Worm (Caenorhabditis elegans): ENCODE measurements around the gene clec-45.

- TF ChIP-seq him-1 (tag; optimal IDR thresholded peaks at IDR 0.05) (no peak), dao-5 (tag; optimal IDR thresholded peaks at IDR 0.05) (no peak), W03F9.2 (tag; optimal IDR thresholded peaks at IDR 0.05) (no peak)
Observed at ce11 chrV:7603404-7603803, 34.5 kb upstream of the clec-45 start, which contains the start of gene C50E3.11.
